Fruit fly (Drosophila melanogaster) Kc167 (cell line): ENCODE results near the gene Semp1.

Source experiments
- Sin3A ChIP-seq: fragments of >200 bp; optimal IDR thresholded peaks from 2 replicates; lab custom pipeline; 2018; ENCODE audit warnings: missing external identifiers
- h ChIP-seq: fragments of >200 bp; optimal IDR thresholded peaks from 3 replicates; lab custom pipeline; 2018; ENCODE audit warnings: missing external identifiers
- insv ChIP-seq: fragments of >200 bp; optimal IDR thresholded peaks from 3 replicates; lab custom pipeline; 2018; ENCODE audit warnings: missing external identifiers
- psq ChIP-seq: fragments of >200 bp; optimal IDR thresholded peaks from 2 replicates; lab custom pipeline; 2017; ENCODE audit warnings: missing external identifiers

- TF ChIP-seq psq (lab: Kevin White, UChicago) (no peak), Sin3A (no peak), h (lab: Kevin White, UChicago) (no peak), insv (no peak)
Measured at dm6 chr2L:15643791-15644190, 30.7 kb upstream of the Semp1 start.
